Fruit fly (Drosophila melanogaster) whole organism, embryonic: ENCODE data around the gene sau.

Source experiments
- Adf1 ChIP-seq: fragments of 200-800 bp; sonication (Bioruptor generic); IDR thresholded peaks from 2 replicates; pipeline ENCODE4 v1.3.6; 2022; ENCODE audit warnings: missing biosample characterization, missing genetic modification characterization
- CG11560 ChIP-seq: fragments of 200-800 bp; sonication (Bioruptor generic); IDR thresholded peaks from 3 replicates; pipeline ENCODE4 v1.3.6; 2022; ENCODE audit warnings: missing biosample characterization, missing genetic modification characterization
- CG12071 ChIP-seq: fragments of 200-800 bp; sonication (Bioruptor generic); optimal IDR thresholded peaks from 3 replicates; lab custom pipeline; 2018; ENCODE audit warnings: missing biosample characterization, mild to moderate bottlenecking, missing genetic modification characterization
- CG12104 ChIP-seq: fragments of 200-800 bp; sonication (Bioruptor generic); optimal IDR thresholded peaks from 3 replicates; lab custom pipeline; 2016; ENCODE audit warnings: missing biosample characterization, missing genetic modification characterization
- CG12236 ChIP-seq: fragments of 200-800 bp; sonication (Bioruptor generic); optimal IDR thresholded peaks from 2 replicates; lab custom pipeline; 2016; ENCODE audit warnings: missing biosample characterization, missing genetic modification characterization
- CG14710 ChIP-seq: fragments of 200-800 bp; sonication (Bioruptor generic); optimal IDR thresholded peaks from 3 replicates; lab custom pipeline; 2019; ENCODE audit warnings: missing biosample characterization, mild to moderate bottlenecking, missing genetic modification characterization, moderate library complexity
- CG15269 ChIP-seq: fragments of 200-800 bp; sonication (Bioruptor generic); optimal IDR thresholded peaks from 2 replicates; lab custom pipeline; 2018; ENCODE audit warnings: missing biosample characterization, mild to moderate bottlenecking, missing genetic modification characterization, moderate library complexity
- CG16863 ChIP-seq: fragments of 200-800 bp; sonication (Bioruptor generic); optimal IDR thresholded peaks from 3 replicates; lab custom pipeline; 2016; ENCODE audit warnings: missing biosample characterization, missing genetic modification characterization
- CG2712 ChIP-seq: fragments of 200-800 bp; optimal IDR thresholded peaks from 3 replicates; lab custom pipeline; 2019; ENCODE audit warnings: missing biosample characterization, mild to moderate bottlenecking, missing genetic modification characterization, moderate library complexity
- CG30020 ChIP-seq: fragments of 200-800 bp; optimal IDR thresholded peaks from 2 replicates; lab custom pipeline; 2019; ENCODE audit warnings: missing biosample characterization, mild to moderate bottlenecking, missing genetic modification characterization, moderate library complexity
- CG3838 ChIP-seq: fragments of 200-800 bp; sonication (Bioruptor generic); optimal IDR thresholded peaks from 3 replicates; lab custom pipeline; 2016; ENCODE audit warnings: missing biosample characterization, missing genetic modification characterization
- CG4617 ChIP-seq: fragments of 200-800 bp; sonication (Bioruptor generic); optimal IDR thresholded peaks from 3 replicates; lab custom pipeline; 2016; ENCODE audit warnings: missing biosample characterization, missing genetic modification characterization, borderline replicate concordance
- CG4707 ChIP-seq: fragments of 200-800 bp; sonication (Bioruptor generic); optimal IDR thresholded peaks from 2 replicates; lab custom pipeline; 2018; ENCODE audit warnings: missing biosample characterization, mild to moderate bottlenecking, missing genetic modification characterization, moderate library complexity
- CG4820 ChIP-seq: fragments of 200-800 bp; sonication (Bioruptor generic); optimal IDR thresholded peaks from 3 replicates; lab custom pipeline; 2016; ENCODE audit warnings: missing biosample characterization, missing genetic modification characterization
- CG6813 ChIP-seq: fragments of 200-800 bp; sonication (Bioruptor generic); optimal IDR thresholded peaks from 2 replicates; lab custom pipeline; 2017; ENCODE audit warnings: missing biosample characterization, missing genetic modification characterization, mild to moderate bottlenecking, moderate library complexity, missing genetic modification reagents
- CG7786 ChIP-seq: fragments of 200-800 bp; sonication (Bioruptor generic); optimal IDR thresholded peaks from 2 replicates; lab custom pipeline; 2016; ENCODE audit warnings: missing biosample characterization, missing genetic modification characterization
- CG7839 ChIP-seq: fragments of 200-800 bp; sonication (Bioruptor generic); optimal IDR thresholded peaks from 3 replicates; lab custom pipeline; 2018; ENCODE audit warnings: missing biosample characterization, mild to moderate bottlenecking, missing genetic modification characterization, moderate library complexity
- CrebB ChIP-seq: fragments of 200-800 bp; sonication (Bioruptor generic); optimal IDR thresholded peaks from 3 replicates; lab custom pipeline; 2018; ENCODE audit warnings: missing biosample characterization, mild to moderate bottlenecking, missing genetic modification characterization
- Dip3 ChIP-seq: fragments of 200-800 bp; sonication (Bioruptor generic); optimal IDR thresholded peaks from 3 replicates; lab custom pipeline; 2016; ENCODE audit warnings: missing biosample characterization, missing genetic modification characterization
- Eip74EF ChIP-seq, 2 experiments: fragments of 200-800 bp in 1 of 2; fragments of >200 bp in 1 of 2; sonication (Bioruptor generic) in 1 of 2; optimal IDR thresholded peaks; 2 replicates each; lab custom pipeline; 2017 to 2019; ENCODE audit warnings: missing biosample characterization in 2 of 2, missing genetic modification characterization in 2 of 2, mild to moderate bottlenecking in 1 of 2, moderate library complexity in 1 of 2
- Ets65A ChIP-seq: fragments of 200-800 bp; sonication (Bioruptor generic); peaks from one replicate; lab custom pipeline; 2016; ENCODE audit warnings: missing biosample characterization, missing genetic modification characterization
- Ets97D ChIP-seq: fragments of 200-800 bp; sonication (Bioruptor generic); optimal IDR thresholded peaks from 3 replicates; lab custom pipeline; 2016; ENCODE audit warnings: missing biosample characterization, missing genetic modification characterization
- H15 ChIP-seq: fragments of 200-800 bp; sonication (Bioruptor generic); IDR thresholded peaks from 3 replicates; pipeline ENCODE4 v1.3.6; 2022; ENCODE audit warnings: missing biosample characterization, missing genetic modification characterization
- H2.0 ChIP-seq: fragments of 200-800 bp; sonication (Bioruptor generic); IDR thresholded peaks from 2 replicates; pipeline ENCODE4 v1.3.6; 2022; ENCODE audit warnings: missing biosample characterization, missing genetic modification characterization
- Hr39 ChIP-seq: fragments of >200 bp; optimal IDR thresholded peaks from 2 replicates; lab custom pipeline; 2017
- Jarid2 ChIP-seq: fragments of 200-800 bp; sonication (Bioruptor generic); optimal IDR thresholded peaks from 3 replicates; lab custom pipeline; 2017; ENCODE audit warnings: mild to moderate bottlenecking, missing biosample characterization, missing genetic modification reagents, missing genetic modification characterization
- Lhr ChIP-seq: fragments of 200-800 bp; sonication (Bioruptor generic); optimal IDR thresholded peaks from 3 replicates; lab custom pipeline; 2017; ENCODE audit warnings: mild to moderate bottlenecking, missing biosample characterization, missing genetic modification reagents, missing genetic modification characterization
- Lpt ChIP-seq: fragments of >200 bp; optimal IDR thresholded peaks from 2 replicates; lab custom pipeline; 2018; ENCODE audit warnings: missing biosample characterization, missing genetic modification characterization
- Med ChIP-seq: fragments of 200-800 bp; sonication (Bioruptor generic); peaks from one replicate; lab custom pipeline; 2016; ENCODE audit warnings: missing biosample characterization, missing genetic modification characterization, mild to moderate bottlenecking, inconsistent platforms, moderate library complexity
- Oli ChIP-seq: fragments of 200-800 bp; sonication (Bioruptor generic); optimal IDR thresholded peaks from 2 replicates; lab custom pipeline; 2018; ENCODE audit warnings: missing biosample characterization, mild to moderate bottlenecking, missing genetic modification characterization, moderate library complexity
- Rfx ChIP-seq: fragments of 200-800 bp; sonication (Bioruptor generic); IDR thresholded peaks from 2 replicates; pipeline ENCODE4 v1.3.6; 2022; ENCODE audit warnings: missing biosample characterization, missing genetic modification characterization
- Spps ChIP-seq: fragments of 200-800 bp; sonication (Bioruptor generic); optimal IDR thresholded peaks from 2 replicates; lab custom pipeline; 2018; ENCODE audit warnings: missing biosample characterization, mild to moderate bottlenecking, missing genetic modification characterization
- aop ChIP-seq: fragments of 200-800 bp; sonication (Bioruptor generic); IDR thresholded peaks from 2 replicates; pipeline ENCODE4 v1.3.6; 2022; ENCODE audit warnings: missing biosample characterization, missing genetic modification characterization
- ase ChIP-seq: fragments of 200-800 bp; sonication (Bioruptor generic); IDR thresholded peaks from 3 replicates; pipeline ENCODE4 v1.3.6; 2022; ENCODE audit warnings: missing biosample characterization, missing genetic modification characterization
- az2 ChIP-seq: fragments of 200-800 bp; sonication (Bioruptor generic); optimal IDR thresholded peaks from 3 replicates; lab custom pipeline; 2016; ENCODE audit warnings: missing biosample characterization, missing genetic modification characterization
- cad ChIP-seq: fragments of >200 bp; optimal IDR thresholded peaks from 2 replicates; lab custom pipeline; 2017; ENCODE audit warnings: missing biosample characterization, missing genetic modification characterization
- chif ChIP-seq, 2 experiments: fragments of 200-800 bp; sonication (Bioruptor generic); optimal IDR thresholded peaks; 3 replicates each; lab custom pipeline; 2016; ENCODE audit warnings: missing biosample characterization in 2 of 2, missing genetic modification characterization in 2 of 2
- dimm ChIP-seq: fragments of 200-800 bp; sonication (Bioruptor generic); IDR thresholded peaks from 2 replicates; pipeline ENCODE4 v1.3.6; 2022; ENCODE audit warnings: missing biosample characterization, missing genetic modification characterization
- dmrt11E ChIP-seq: fragments of 200-800 bp; sonication (Bioruptor generic); optimal IDR thresholded peaks from 3 replicates; lab custom pipeline; 2018; ENCODE audit warnings: missing biosample characterization, mild to moderate bottlenecking, missing genetic modification characterization, moderate library complexity
- exex ChIP-seq: fragments of 200-800 bp; sonication (Bioruptor generic); optimal IDR thresholded peaks from 4 replicates; lab custom pipeline; 2018; ENCODE audit warnings: missing biosample characterization, mild to moderate bottlenecking, missing genetic modification characterization, moderate library complexity
- eyg ChIP-seq: fragments of 200-800 bp; sonication (Bioruptor generic); optimal IDR thresholded peaks from 3 replicates; lab custom pipeline; 2016; ENCODE audit warnings: missing biosample characterization, missing genetic modification characterization
- gcm2 ChIP-seq: fragments of 200-800 bp; sonication (Bioruptor generic); optimal IDR thresholded peaks from 2 replicates; lab custom pipeline; 2016; ENCODE audit warnings: missing biosample characterization, missing genetic modification characterization
- gro ChIP-seq: fragments of 200-800 bp; sonication (Bioruptor generic); optimal IDR thresholded peaks from 2 replicates; lab custom pipeline; 2016; ENCODE audit warnings: missing biosample characterization, missing genetic modification characterization
- her ChIP-seq: fragments of 200-800 bp; sonication (Bioruptor generic); optimal IDR thresholded peaks from 2 replicates; lab custom pipeline; 2016; ENCODE audit warnings: missing biosample characterization, missing genetic modification characterization
- jumu ChIP-seq: fragments of 200-800 bp; sonication (Bioruptor generic); optimal IDR thresholded peaks from 3 replicates; lab custom pipeline; 2016; ENCODE audit warnings: missing biosample characterization, missing genetic modification characterization
- kni ChIP-seq: fragments of 200-800 bp; sonication (Bioruptor generic); optimal IDR thresholded peaks from 3 replicates; lab custom pipeline; 2017; ENCODE audit warnings: mild to moderate bottlenecking, missing biosample characterization, missing genetic modification reagents, missing genetic modification characterization
- lilli ChIP-seq: fragments of 200-800 bp; sonication (Bioruptor generic); optimal IDR thresholded peaks from 3 replicates; lab custom pipeline; 2016; ENCODE audit warnings: missing biosample characterization, missing genetic modification characterization
- nerfin-1 ChIP-seq: fragments of 200-800 bp; sonication (Bioruptor generic); optimal IDR thresholded peaks from 3 replicates; lab custom pipeline; 2019; ENCODE audit warnings: missing biosample characterization, mild to moderate bottlenecking, missing genetic modification characterization, moderate library complexity
- nom ChIP-seq: fragments of 200-800 bp; sonication (Bioruptor generic); optimal IDR thresholded peaks from 2 replicates; lab custom pipeline; 2017; ENCODE audit warnings: missing biosample characterization, missing genetic modification characterization, mild to moderate bottlenecking, moderate library complexity, missing genetic modification reagents
- onecut ChIP-seq: fragments of 200-800 bp; sonication (Bioruptor generic); IDR thresholded peaks from 2 replicates; pipeline ENCODE4 v1.3.6; 2022; ENCODE audit warnings: missing biosample characterization, missing genetic modification characterization
- sd ChIP-seq: fragments of 200-800 bp; sonication (Bioruptor generic); optimal IDR thresholded peaks from 3 replicates; lab custom pipeline; 2018; ENCODE audit warnings: missing biosample characterization, mild to moderate bottlenecking, missing genetic modification characterization, moderate library complexity
- stc ChIP-seq: fragments of 200-800 bp; sonication (Bioruptor generic); IDR thresholded peaks from 2 replicates; pipeline ENCODE4 v1.3.6; 2022; ENCODE audit warnings: missing biosample characterization, missing genetic modification characterization
- tap ChIP-seq: fragments of 200-800 bp; optimal IDR thresholded peaks from 3 replicates; lab custom pipeline; 2019; ENCODE audit warnings: missing biosample characterization, mild to moderate bottlenecking, missing genetic modification characterization, moderate library complexity
- usp ChIP-seq: fragments of >200 bp; optimal IDR thresholded peaks from 2 replicates; lab custom pipeline; 2017; ENCODE audit warnings: missing biosample characterization, missing genetic modification characterization

sau gene

dm6 chr2L:2193357-2193780, 32.8 kb upstream of the sau start (continued):
- TF ChIP-seq H15 (GFP tag; lab: Robert Waterston, UW) = no peak
- no peak for TF ChIP-seq CG4707 (GFP tag; lab: Kevin White, UChicago)
- no peak for TF ChIP-seq gcm2
- no peak for TF ChIP-seq tap (tag; lab: Kevin White, UChicago)
- no peak for TF ChIP-seq CG3838 (GFP tag; lab: Kevin White, UChicago)
- TF ChIP-seq cad (GFP tag; lab: Kevin White, UChicago) = no peak
- TF ChIP-seq Spps (tag; lab: Kevin White, UChicago) = no peak
- no peak for TF ChIP-seq CG12236
- TF ChIP-seq Lpt (GFP tag; lab: Kevin White, UChicago) = no peak
- TF ChIP-seq CG12104 (GFP tag; lab: Kevin White, UChicago) = peak; percentile 6
- no peak for TF ChIP-seq dmrt11E (tag; lab: Kevin White, UChicago)
- TF ChIP-seq Med (GFP tag; lab: Kevin White, UChicago) = peak; percentile 88
- TF ChIP-seq CG2712 (tag; lab: Kevin White, UChicago) = peak; percentile 42
- TF ChIP-seq CG6813 = peak; percentile 57
- TF ChIP-seq stc = no peak
- peak; percentile 87 for TF ChIP-seq kni (GFP tag; lab: Kevin White, UChicago)
- peak; percentile 81 for TF ChIP-seq CrebB
- TF ChIP-seq CG4820 (GFP tag; lab: Kevin White, UChicago) = no peak
- peak; percentile 36 for TF ChIP-seq CG14710
- TF ChIP-seq onecut (GFP tag; lab: Robert Waterston, UW) = peak; percentile 53
- no peak for TF ChIP-seq chif (GFP tag; optimal IDR thresholded peaks at IDR 0.05; lab: Kevin White, UChicago)
- peak in 1 of 2 experiments; percentile 82 for TF ChIP-seq Eip74EF (GFP tag; optimal IDR thresholded peaks at IDR 0.05; lab: Kevin White, UChicago)
- no peak for TF ChIP-seq jumu (GFP tag; lab: Kevin White, UChicago)
- TF ChIP-seq Rfx (GFP tag; lab: Robert Waterston, UW) = no peak
- no peak for TF ChIP-seq CG30020 (tag; lab: Kevin White, UChicago)
- TF ChIP-seq CG12071 (GFP tag; lab: Kevin White, UChicago) = peak; percentile 78
- peak; percentile 3 for TF ChIP-seq Jarid2 (GFP tag; lab: Kevin White, UChicago)
- TF ChIP-seq her (GFP tag; lab: Kevin White, UChicago) = peak; percentile 99
- peak; percentile 26 for TF ChIP-seq lilli (GFP tag; lab: Kevin White, UChicago)
- no peak for TF ChIP-seq Hr39
- TF ChIP-seq sd (tag; lab: Kevin White, UChicago) = peak; percentile 92
- no peak for TF ChIP-seq H2.0 (GFP tag; lab: Robert Waterston, UW)
- TF ChIP-seq eyg (GFP tag; lab: Kevin White, UChicago) = no peak
- no peak for TF ChIP-seq Ets65A (GFP tag; lab: Kevin White, UChicago)
- peak; percentile 79 for TF ChIP-seq Ets97D (GFP tag; lab: Kevin White, UChicago)
- TF ChIP-seq nom (GFP tag; lab: Kevin White, UChicago) = peak; percentile 66
- TF ChIP-seq dimm (GFP tag; lab: Robert Waterston, UW) = no peak
- peak; percentile 49 for TF ChIP-seq CG15269 (tag; lab: Kevin White, UChicago)
- no peak for TF ChIP-seq az2
- TF ChIP-seq Oli (tag; lab: Kevin White, UChicago) = peak; percentile 23
- no peak for TF ChIP-seq aop (GFP tag; lab: Robert Waterston, UW)

- no peak for TF ChIP-seq CG7839 (tag; lab: Kevin White, UChicago)
- TF ChIP-seq gro = no peak
- TF ChIP-seq Adf1 = no peak
- no peak for TF ChIP-seq Lhr (GFP tag; lab: Kevin White, UChicago)
- TF ChIP-seq CG11560 (tag; lab: Robert Waterston, UW) = no peak
- peak; percentile 19 for TF ChIP-seq exex (tag; lab: Kevin White, UChicago)
- TF ChIP-seq Dip3 (GFP tag; lab: Kevin White, UChicago) = no peak
- no peak for TF ChIP-seq CG7786
- TF ChIP-seq ase = no peak
- no peak for TF ChIP-seq nerfin-1 (tag; lab: Kevin White, UChicago)
- no peak for TF ChIP-seq CG4617 (GFP tag; lab: Kevin White, UChicago)
- TF ChIP-seq usp = no peak
- TF ChIP-seq CG16863 (GFP tag; lab: Kevin White, UChicago) = no peak
Observed at dm6 chr2L:2194305-2194828, 31.8 kb upstream of the sau start.
